Worm (Caenorhabditis elegans): ENCODE measurements around the gene E04F6.15.

- TF ChIP-seq dve-1 (tag; optimal IDR thresholded peaks at IDR 0.05) (no peak), sdc-2 (tag; optimal IDR thresholded peaks at IDR 0.05) (no peak), pha-4 (tag; optimal IDR thresholded peaks at IDR 0.05) (no peak), lin-11 (tag; optimal IDR thresholded peaks at IDR 0.05) (no peak), ama-1 (optimal IDR thresholded peaks at IDR 0.05) (no peak)
Measured at ce11 chrII:7217047-7217446, 7.0 kb upstream of the E04F6.15 start, which contains the start of gene E04F6.10.
